Fruit fly (Drosophila melanogaster) whole organism, embryonic: Measurements from ENCODE around the gene CG13062.

ENCODE experiments used
- Blimp-1 ChIP-seq: fragments of 200-800 bp; sonication (Bioruptor generic); optimal IDR thresholded peaks from 3 replicates; lab custom pipeline; 2018; ENCODE audit warnings: missing biosample characterization, missing genetic modification characterization, mild to moderate bottlenecking, moderate library complexity, missing genetic modification reagents
- CG17568 ChIP-seq: fragments of 200-800 bp; sonication (Bioruptor generic); optimal IDR thresholded peaks from 2 replicates; lab custom pipeline; 2018; ENCODE audit warnings: missing biosample characterization, mild to moderate bottlenecking, missing genetic modification characterization, moderate library complexity
- CG18764 ChIP-seq: fragments of 200-800 bp; sonication (Bioruptor generic); optimal IDR thresholded peaks from 3 replicates; lab custom pipeline; 2016; ENCODE audit warnings: missing biosample characterization, missing genetic modification characterization
- CG32532 ChIP-seq: fragments of 200-800 bp; sonication (Bioruptor generic); IDR thresholded peaks from 2 replicates; pipeline ENCODE4 v1.3.6; 2022; ENCODE audit warnings: missing biosample characterization, missing genetic modification characterization
- CG6689 ChIP-seq: fragments of 200-800 bp; sonication (Bioruptor generic); IDR thresholded peaks from 2 replicates; pipeline ENCODE4 v1.3.6; 2022; ENCODE audit warnings: missing biosample characterization, missing genetic modification characterization
- Hr39 ChIP-seq: fragments of >200 bp; optimal IDR thresholded peaks from 2 replicates; lab custom pipeline; 2017
- Hr78 ChIP-seq, 2 experiments: fragments of 200-800 bp in 1 of 2; fragments of >200 bp in 1 of 2; sonication (Bioruptor generic) in 1 of 2; optimal IDR thresholded peaks; 2 replicates each; lab custom pipeline; 2017 to 2019; ENCODE audit warnings: missing biosample characterization in 2 of 2, missing genetic modification characterization in 2 of 2, mild to moderate bottlenecking in 1 of 2, moderate library complexity in 1 of 2
- Sin3A ChIP-seq: fragments of >200 bp; optimal IDR thresholded peaks from 2 replicates; lab custom pipeline; 2018
- Sox102F ChIP-seq: fragments of 200-800 bp; sonication (Bioruptor generic); optimal IDR thresholded peaks from 2 replicates; lab custom pipeline; 2018; ENCODE audit warnings: missing biosample characterization, mild to moderate bottlenecking, missing genetic modification characterization, moderate library complexity
- aop ChIP-seq: fragments of 200-800 bp; sonication (Bioruptor generic); IDR thresholded peaks from 2 replicates; pipeline ENCODE4 v1.3.6; 2022; ENCODE audit warnings: missing biosample characterization, missing genetic modification characterization
- fd96Cb ChIP-seq: fragments of 200-800 bp; sonication (Bioruptor generic); optimal IDR thresholded peaks from 2 replicates; lab custom pipeline; 2018; ENCODE audit warnings: missing biosample characterization, mild to moderate bottlenecking, missing genetic modification characterization, moderate library complexity
- trh ChIP-seq: fragments of 200-800 bp; sonication (Bioruptor generic); optimal IDR thresholded peaks from 2 replicates; lab custom pipeline; 2016; ENCODE audit warnings: missing biosample characterization, missing genetic modification characterization

- no peak for TF ChIP-seq CG17568 (GFP tag; lab: Kevin White, UChicago)
- no peak for TF ChIP-seq Sox102F (GFP tag; lab: Kevin White, UChicago)
- TF ChIP-seq Hr78 (GFP tag; optimal IDR thresholded peaks at IDR 0.05; lab: Kevin White, UChicago), result no peak
- TF ChIP-seq aop, result no peak
- TF ChIP-seq Sin3A (lab: Kevin White, UChicago), result no peak
- TF ChIP-seq CG6689 (GFP tag; lab: Robert Waterston, UW), result no peak
- TF ChIP-seq CG18764 (GFP tag; lab: Kevin White, UChicago), result no peak
- no peak for TF ChIP-seq fd96Cb (tag; lab: Kevin White, UChicago)
- no peak for TF ChIP-seq Blimp-1 (GFP tag; lab: Kevin White, UChicago)
- TF ChIP-seq Hr39 (lab: Kevin White, UChicago), result no peak
- TF ChIP-seq trh, result no peak
- no peak for TF ChIP-seq CG32532 (GFP tag; lab: Robert Waterston, UW)
Measured at dm6 chr3L:16364599-16364998, 50.5 kb downstream of the CG13062 start, which contains the start of gene Cpr72Eb.
